Worm (Caenorhabditis elegans) whole organism, L4 larva: ENCODE data around the gene smvt-1.

Experiments
- F49E8.2 ChIP-seq: sonication (generic microtip); optimal IDR thresholded peaks from 2 replicates; lab custom pipeline; 2016; ENCODE audit warnings: missing compliant biosample characterization, mild to moderate bottlenecking, missing genetic modification characterization, borderline replicate concordance
- R02D3.7 ChIP-seq: fragments of 150-350 bp; sonication (generic microtip); optimal IDR thresholded peaks from 3 replicates; lab custom pipeline; 2014; ENCODE audit warnings: missing biosample characterization, missing genetic modification characterization
- T20F7.1 ChIP-seq: fragments of 200-800 bp; sonication (Bioruptor generic); optimal IDR thresholded peaks from 2 replicates; lab custom pipeline; 2018; ENCODE audit warnings: mild to moderate bottlenecking, missing genetic modification characterization, missing compliant biosample characterization
- T26A8.4 ChIP-seq: fragments of 200-800 bp; sonication (Bioruptor generic); IDR thresholded peaks from 2 replicates; pipeline ENCODE4 v1.3.6; 2022; ENCODE audit warnings: missing genetic modification characterization, missing compliant biosample characterization
- Y5F2A.4 ChIP-seq: fragments of 200-800 bp; sonication (Bioruptor generic); optimal IDR thresholded peaks from 2 replicates; lab custom pipeline; 2018; ENCODE audit warnings: mild to moderate bottlenecking, missing genetic modification characterization, missing compliant biosample characterization
- aha-1 ChIP-seq: fragments of 150-350 bp; peaks from one replicate; lab custom pipeline; 2014; ENCODE audit warnings: missing biosample characterization, missing genetic modification characterization
- aly-2 ChIP-seq: sonication (generic microtip); optimal IDR thresholded peaks from 2 replicates; lab custom pipeline; 2018; ENCODE audit warnings: missing biosample characterization, missing genetic modification characterization
- ama-1 ChIP-seq: fragments of 150-350 bp; optimal IDR thresholded peaks from 2 replicates; lab custom pipeline; 2014; ENCODE audit warnings: inconsistent platforms, mixed read lengths
- ceh-20 ChIP-seq: fragments of 200-800 bp; sonication (Bioruptor generic); IDR thresholded peaks from 2 replicates; pipeline ENCODE4 v1.3.6; 2022; ENCODE audit warnings: missing genetic modification reagents, missing genetic modification characterization, missing compliant biosample characterization
- ceh-28 ChIP-seq: fragments of 150-350 bp; optimal IDR thresholded peaks from 2 replicates; lab custom pipeline; 2014; ENCODE audit warnings: missing biosample characterization, missing genetic modification reagents, missing genetic modification characterization
- ceh-82 ChIP-seq: sonication (generic microtip); optimal IDR thresholded peaks from 2 replicates; lab custom pipeline; 2017; ENCODE audit warnings: missing biosample characterization, missing genetic modification characterization
- daf-12 ChIP-seq: fragments of 150-350 bp; optimal IDR thresholded peaks from 2 replicates; lab custom pipeline; 2014; ENCODE audit warnings: missing biosample characterization, missing genetic modification reagents, missing genetic modification characterization
- daf-16 ChIP-seq, 3 experiments: sonication (generic microtip); optimal IDR thresholded peaks; 2 replicates each; lab custom pipeline; 2016 to 2017; ENCODE audit warnings: missing genetic modification characterization in 3 of 3, missing genetic modification reagents in 3 of 3, mild to moderate bottlenecking in 2 of 3, missing compliant biosample characterization in 2 of 3, missing biosample characterization in 1 of 3, moderate library complexity in 1 of 3
- daf-8 ChIP-seq: fragments of 200-800 bp; sonication (Bioruptor generic); IDR thresholded peaks from 2 replicates; pipeline ENCODE4 v1.3.6; 2022; ENCODE audit warnings: missing genetic modification characterization, missing compliant biosample characterization
- dmd-6 ChIP-seq: fragments of 200-800 bp; sonication (Bioruptor generic); IDR thresholded peaks from 2 replicates; pipeline ENCODE4 v1.3.6; 2022; ENCODE audit warnings: missing genetic modification reagents, missing genetic modification characterization, missing compliant biosample characterization
- dmd-8 ChIP-seq: fragments of 200-800 bp; sonication (Bioruptor generic); IDR thresholded peaks from 2 replicates; pipeline ENCODE4 v1.3.6; 2022; ENCODE audit warnings: missing genetic modification characterization, missing compliant biosample characterization
- dmd-9 ChIP-seq: fragments of 200-800 bp; sonication (Bioruptor generic); IDR thresholded peaks from 2 replicates; pipeline ENCODE4 v1.3.6; 2022; ENCODE audit warnings: missing genetic modification reagents, missing genetic modification characterization, missing compliant biosample characterization
- dpl-1 ChIP-seq: fragments of 150-350 bp; optimal IDR thresholded peaks from 2 replicates; lab custom pipeline; 2014; ENCODE audit warnings: missing biosample characterization, missing genetic modification reagents, missing genetic modification characterization
- duxl-1 ChIP-seq: sonication (generic microtip); optimal IDR thresholded peaks from 2 replicates; lab custom pipeline; 2016; ENCODE audit warnings: mild to moderate bottlenecking, missing genetic modification characterization, moderate library complexity, missing compliant biosample characterization; ENCODE audit not compliant: poor library complexity
- dve-1 ChIP-seq: sonication (generic microtip); optimal IDR thresholded peaks from 2 replicates; lab custom pipeline; 2017; ENCODE audit warnings: antibody characterized with exemption, mild to moderate bottlenecking, missing genetic modification characterization, missing compliant biosample characterization; ENCODE audit not compliant: insufficient read depth
- fkh-10 ChIP-seq: fragments of 150-350 bp; optimal IDR thresholded peaks from 2 replicates; lab custom pipeline; 2014; ENCODE audit warnings: missing biosample characterization, missing genetic modification reagents, missing genetic modification characterization
- fos-1 ChIP-seq: fragments of 150-350 bp; optimal IDR thresholded peaks from 2 replicates; lab custom pipeline; 2014; ENCODE audit warnings: missing biosample characterization, missing genetic modification characterization
- hlh-11 ChIP-seq: fragments of 200-800 bp; sonication (Bioruptor generic); optimal IDR thresholded peaks from 2 replicates; lab custom pipeline; 2018; ENCODE audit warnings: mild to moderate bottlenecking, missing genetic modification characterization, missing compliant biosample characterization
- hlh-30 ChIP-seq: sonication (generic microtip); optimal IDR thresholded peaks from 2 replicates; lab custom pipeline; 2017; ENCODE audit warnings: antibody characterized with exemption, mild to moderate bottlenecking, missing genetic modification characterization, missing compliant biosample characterization; ENCODE audit not compliant: insufficient read depth
- lim-7 ChIP-seq: fragments of 200-800 bp; sonication (Bioruptor generic); IDR thresholded peaks from 2 replicates; pipeline ENCODE4 v1.3.6; 2022; ENCODE audit warnings: missing genetic modification characterization, missing compliant biosample characterization
- lin-15B ChIP-seq: fragments of 150-350 bp; sonication (generic microtip); optimal IDR thresholded peaks from 3 replicates; lab custom pipeline; 2014; ENCODE audit warnings: missing biosample characterization, missing genetic modification characterization
- lin-39 ChIP-seq: fragments of 150-350 bp; optimal IDR thresholded peaks from 2 replicates; lab custom pipeline; 2014; ENCODE audit warnings: missing biosample characterization, missing genetic modification reagents, missing genetic modification characterization
- lsy-2 ChIP-seq, 2 experiments: fragments of 150-350 bp in 1 of 2; sonication (generic microtip) in 1 of 2; optimal IDR thresholded peaks; 2 replicates each; lab custom pipeline; 2014 to 2017; ENCODE audit warnings: missing biosample characterization in 2 of 2, missing genetic modification characterization in 2 of 2
- mep-1 ChIP-seq: fragments of 150-350 bp; sonication (generic microtip); optimal IDR thresholded peaks from 3 replicates; lab custom pipeline; 2014; ENCODE audit warnings: missing biosample characterization, missing genetic modification characterization
- mes-2 ChIP-seq: sonication (generic microtip); optimal IDR thresholded peaks from 2 replicates; lab custom pipeline; 2016; ENCODE audit warnings: missing genotype, mild to moderate bottlenecking, missing genetic modification characterization, missing compliant biosample characterization; ENCODE audit not compliant: poor library complexity, severe bottlenecking
- mxl-3 ChIP-seq: fragments of 200-800 bp; sonication (Bioruptor generic); optimal IDR thresholded peaks from 2 replicates; lab custom pipeline; 2018; ENCODE audit warnings: mild to moderate bottlenecking, missing genetic modification characterization, missing compliant biosample characterization
- nhr-10 ChIP-seq: fragments of 150-350 bp; optimal IDR thresholded peaks from 2 replicates; lab custom pipeline; 2014; ENCODE audit warnings: missing biosample characterization, missing genetic modification characterization
- nhr-111 ChIP-seq: fragments of 200-800 bp; sonication (Bioruptor generic); optimal IDR thresholded peaks from 2 replicates; lab custom pipeline; 2018; ENCODE audit warnings: mild to moderate bottlenecking, missing genetic modification characterization, missing compliant biosample characterization
- nhr-237 ChIP-seq: sonication (generic microtip); optimal IDR thresholded peaks from 2 replicates; lab custom pipeline; 2017; ENCODE audit warnings: missing biosample characterization, missing genetic modification characterization
- nhr-25 ChIP-seq: sonication (generic microtip); optimal IDR thresholded peaks from 2 replicates; lab custom pipeline; 2017; ENCODE audit warnings: missing genetic modification characterization, mild to moderate bottlenecking, missing compliant biosample characterization, antibody characterized with exemption, moderate library complexity, borderline replicate concordance; ENCODE audit not compliant: insufficient read depth
- nhr-28 ChIP-seq: fragments of 150-350 bp; optimal IDR thresholded peaks from 2 replicates; lab custom pipeline; 2014; ENCODE audit warnings: missing biosample characterization, missing genetic modification characterization
- nhr-41 ChIP-seq: fragments of 200-800 bp; sonication (Bioruptor generic); IDR thresholded peaks from 2 replicates; pipeline ENCODE4 v1.3.6; 2022; ENCODE audit warnings: missing genetic modification reagents, missing genetic modification characterization, missing compliant biosample characterization
- nhr-48 ChIP-seq: sonication (generic microtip); optimal IDR thresholded peaks from 2 replicates; lab custom pipeline; 2016; ENCODE audit warnings: mild to moderate bottlenecking, missing genetic modification characterization, missing compliant biosample characterization
- pha-4 ChIP-seq, 2 experiments: fragments of 150-350 bp in 1 of 2; fragments of 200-800 bp in 1 of 2; sonication (Bioruptor generic) in 1 of 2; IDR thresholded peaks in 1 of 2; optimal IDR thresholded peaks in 1 of 2; 2 replicates each; pipeline versions ENCODE4 v1.3.6 to Lab custom; 2014 to 2022; ENCODE audit warnings: missing genetic modification characterization in 2 of 2, missing genetic modification reagents in 2 of 2, missing biosample characterization in 1 of 2, missing compliant biosample characterization in 1 of 2
- sdz-12 ChIP-seq: fragments of 200-800 bp; sonication (Bioruptor generic); optimal IDR thresholded peaks from 2 replicates; lab custom pipeline; 2018; ENCODE audit warnings: mild to moderate bottlenecking, missing genetic modification characterization, missing compliant biosample characterization
- snpc-4 ChIP-seq: fragments of 150-350 bp; optimal IDR thresholded peaks from 2 replicates; lab custom pipeline; 2014; ENCODE audit warnings: missing biosample characterization, missing genetic modification characterization
- spr-3 ChIP-seq: fragments of 200-800 bp; sonication (Bioruptor generic); optimal IDR thresholded peaks from 2 replicates; lab custom pipeline; 2018; ENCODE audit warnings: mild to moderate bottlenecking, missing genetic modification characterization, missing compliant biosample characterization
- tag-97 ChIP-seq: fragments of 200-800 bp; sonication (Bioruptor generic); IDR thresholded peaks from 2 replicates; pipeline ENCODE4 v1.3.6; 2022; ENCODE audit warnings: missing genetic modification characterization, missing compliant biosample characterization
- tra-1 ChIP-seq: fragments of 200-800 bp; sonication (Bioruptor generic); IDR thresholded peaks from 2 replicates; pipeline ENCODE4 v1.3.6; 2022; ENCODE audit warnings: missing genetic modification reagents, missing genetic modification characterization, missing compliant biosample characterization
- unc-130 ChIP-seq: sonication (generic microtip); optimal IDR thresholded peaks from 2 replicates; lab custom pipeline; 2016; ENCODE audit warnings: missing genetic modification reagents, missing genetic modification characterization, missing compliant biosample characterization
- unc-62 ChIP-seq, 3 experiments: fragments of 150-350 bp in 1 of 3; sonication (generic microtip); optimal IDR thresholded peaks in 2 of 3; peaks in 1 of 3; 1 replicate in 1 of 3; 2 replicates in 2 of 3; lab custom pipeline; 2014 to 2017; ENCODE audit warnings: missing biosample characterization in 3 of 3, missing genetic modification characterization in 3 of 3, missing genetic modification reagents in 3 of 3, missing genotype in 1 of 3
- vab-7 ChIP-seq: fragments of 200-800 bp; sonication (Bioruptor generic); IDR thresholded peaks from 2 replicates; pipeline ENCODE4 v1.3.6; 2022; ENCODE audit warnings: missing genetic modification reagents, missing genetic modification characterization, missing compliant biosample characterization
- zag-1 ChIP-seq: fragments of 150-350 bp; optimal IDR thresholded peaks from 2 replicates; lab custom pipeline; 2014; ENCODE audit warnings: missing biosample characterization, missing genetic modification characterization
- zip-2 ChIP-seq: fragments of 150-350 bp; optimal IDR thresholded peaks from 2 replicates; lab custom pipeline; 2014; ENCODE audit warnings: missing biosample characterization, missing genetic modification characterization
- ztf-11 ChIP-seq: fragments of 150-350 bp; optimal IDR thresholded peaks from 2 replicates; lab custom pipeline; 2014; ENCODE audit warnings: missing biosample characterization, missing genetic modification characterization

smvt-1 gene

ce11 chrX:2590777-2591176 is 42.0 kb upstream of the smvt-1 start (continued):
- TF ChIP-seq hlh-11 (peak; percentile 71), ceh-82 (tag; lab: Kevin White, UChicago) (no peak), lin-15B (no peak), dve-1 (tag; lab: Kevin White, UChicago) (peak; percentile 55), mes-2 (tag; lab: Kevin White, UChicago) (no peak), snpc-4 (tag; lab: Kevin White, UChicago) (no peak), dmd-9 (GFP tag; lab: Robert Waterston, UW) (no peak), fos-1 (tag; lab: Kevin White, UChicago) (no peak), vab-7 (GFP tag; lab: Robert Waterston, UW) (no peak), ceh-28 (tag; lab: Kevin White, UChicago) (no peak), nhr-237 (no peak), ceh-20 (GFP tag; lab: Robert Waterston, UW) (0 out of 2 replicates have a peak, but pooled peaks have one; percentile 27), zip-2 (no peak), nhr-48 (tag; lab: Kevin White, UChicago) (peak; percentile 79), aly-2 (tag; lab: Kevin White, UChicago) (no peak), fkh-10 (GFP tag; lab: Kevin White, UChicago) (no peak), dpl-1 (no peak), hlh-30 (peak; percentile 64), tra-1 (GFP tag; lab: Robert Waterston, UW) (peak; percentile 71; the same call in 1 of the 2 replicates), mxl-3 (peak; percentile 30), aha-1 (peak; percentile 71), F49E8.2 (tag; lab: Kevin White, UChicago) (no peak), zag-1 (tag; lab: Kevin White, UChicago) (no peak), daf-8 (GFP tag; lab: Robert Waterston, UW) (no peak), dmd-6 (0 out of 2 replicates have a peak, but pooled peaks have one; percentile 17), ama-1 (lab: Kevin White, UChicago) (no peak), nhr-28 (peak; percentile 79), duxl-1 (tag; lab: Kevin White, UChicago) (no peak), mep-1 (tag; lab: Kevin White, UChicago) (peak; percentile 54), T26A8.4 (GFP tag; lab: Robert Waterston, UW) (no peak), lin-39 (tag; lab: Kevin White, UChicago) (no peak), nhr-10 (tag; lab: Kevin White, UChicago) (no peak), spr-3 (GFP tag; lab: Kevin White, UChicago) (no peak), ztf-11 (tag; lab: Kevin White, UChicago) (no peak), nhr-41 (no peak), lim-7 (GFP tag; lab: Robert Waterston, UW) (no peak), R02D3.7 (tag; lab: Kevin White, UChicago) (no peak), sdz-12 (GFP tag; lab: Kevin White, UChicago) (no peak)

ce11 chrX:2590023-2590422 is 41.2 kb upstream of the smvt-1 start:
- TF ChIP-seq lsy-2 (tag; optimal IDR thresholded peaks at IDR 0.05; lab: Kevin White, UChicago) (no peak), dmd-6 (0 out of 2 replicates have a peak, but pooled peaks have one; percentile 7), nhr-48 (tag; lab: Kevin White, UChicago) (no peak), T26A8.4 (GFP tag; lab: Robert Waterston, UW) (no peak), tag-97 (no peak), daf-16 (GFP tag; optimal IDR thresholded peaks at IDR 0.05; lab: Kevin White, UChicago) (no peak), daf-16 (tag; optimal IDR thresholded peaks at IDR 0.05; lab: Kevin White, UChicago) (peak; percentile 96), nhr-111 (no peak), unc-62 (GFP tag; optimal IDR thresholded peaks at IDR 0.05 in 1 of 2; lab: Kevin White, UChicago) (peak in 1 of 2 experiments; percentile 97), unc-62 (tag; optimal IDR thresholded peaks at IDR 0.05; lab: Kevin White, UChicago) (no peak), unc-130 (GFP tag; lab: Kevin White, UChicago) (no peak), aly-2 (tag; lab: Kevin White, UChicago) (no peak), nhr-25 (tag; lab: Kevin White, UChicago) (no peak), nhr-28 (peak; percentile 85), Y5F2A.4 (GFP tag; lab: Kevin White, UChicago) (no peak), daf-8 (GFP tag; lab: Robert Waterston, UW) (no peak), daf-12 (no peak), R02D3.7 (tag; lab: Kevin White, UChicago) (no peak), T20F7.1 (GFP tag; lab: Kevin White, UChicago) (no peak), pha-4 (GFP tag; IDR thresholded peaks at IDR 0.05; lab: Robert Waterston, UW) (no peak), pha-4 (tag; optimal IDR thresholded peaks at IDR 0.05; lab: Kevin White, UChicago) (no peak), dmd-8 (GFP tag; lab: Robert Waterston, UW) (no peak)
